Fruit fly (Drosophila melanogaster): ENCODE measurements around the gene CG1958.
A peak's percentile ranks its signal among the peaks of the same experiment; 100 is the strongest.

CG1958 gene

DNA sequence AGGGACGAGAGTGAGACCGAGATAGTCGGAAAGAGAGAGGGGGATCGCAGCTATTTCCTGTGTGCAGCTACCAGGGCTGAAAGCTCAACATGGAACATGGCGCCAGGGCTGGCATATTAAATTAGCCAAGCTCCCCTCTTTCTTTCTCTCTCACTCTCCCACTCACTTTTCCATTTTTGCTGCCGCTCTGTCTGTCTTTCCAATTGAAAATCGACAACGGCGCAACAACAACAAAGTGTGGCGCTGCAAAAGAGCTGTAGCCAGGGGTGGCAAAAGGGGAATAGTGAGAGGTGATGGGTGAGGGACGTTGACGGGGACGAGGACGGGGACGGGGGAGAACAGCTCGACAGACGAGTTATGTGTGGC is 33.6 kb downstream of the CG1958 start (continued):
- TF ChIP-seq tna (GFP tag; IDR thresholded peaks at IDR 0.05; ENCODE audit: partially characterized antibody): no peak
- TF ChIP-seq ATbp (GFP tag; optimal IDR thresholded peaks at IDR 0.05): no peak
- no peak for TF ChIP-seq Dip2 (GFP tag; IDR thresholded peaks at IDR 0.05)
- TF ChIP-seq gce (GFP tag; IDR thresholded peaks at IDR 0.05): 0 out of 3 replicates have a peak, but pooled peaks have one; percentile 17
- no peak for TF ChIP-seq Tbp (GFP tag; optimal IDR thresholded peaks at IDR 0.05)
- no peak for TF ChIP-seq jigr1 (GFP tag; IDR thresholded peaks at IDR 0.05)
- TF ChIP-seq BEAF-32 (GFP tag; optimal IDR thresholded peaks at IDR 0.05): no peak
- no peak for TF ChIP-seq Fer1 (GFP tag; optimal IDR thresholded peaks at IDR 0.05)
- peak; percentile 19 for TF ChIP-seq Meics (GFP tag; optimal IDR thresholded peaks at IDR 0.05)
- TF ChIP-seq CG6689 (GFP tag; IDR thresholded peaks at IDR 0.05): no peak
- no peak for TF ChIP-seq Bteb2 (GFP tag; optimal IDR thresholded peaks at IDR 0.05)
- no peak for TF ChIP-seq CG2875 (GFP tag; optimal IDR thresholded peaks at IDR 0.05)
- TF ChIP-seq CG6765 (GFP tag; optimal IDR thresholded peaks at IDR 0.05): peak; percentile 23
- no peak for TF ChIP-seq CG2889 (GFP tag; IDR thresholded peaks at IDR 0.05)
- no peak for TF ChIP-seq nerfin-2 (GFP tag; IDR thresholded peaks at IDR 0.05; ENCODE audit: partially characterized antibody)
- no peak for TF ChIP-seq CG12104 (GFP tag; optimal IDR thresholded peaks at IDR 0.05)
- TF ChIP-seq Xbp1 (GFP tag; optimal IDR thresholded peaks at IDR 0.05): no peak
- TF ChIP-seq unc-4 (GFP tag; IDR thresholded peaks at IDR 0.05; ENCODE audit: partially characterized antibody): no peak
- no peak for TF ChIP-seq Dll (GFP tag; IDR thresholded peaks at IDR 0.05; ENCODE audit: partially characterized antibody)
- TF ChIP-seq CG34422 (GFP tag; IDR thresholded peaks at IDR 0.05): 0 out of 3 replicates have a peak, but pooled peaks have one; percentile 7
- no peak for TF ChIP-seq btn (GFP tag; optimal IDR thresholded peaks at IDR 0.05)
- no peak for TF ChIP-seq yki (optimal IDR thresholded peaks at IDR 0.05)
- no peak for TF ChIP-seq gcm2 (GFP tag; optimal IDR thresholded peaks at IDR 0.05)
- no peak for TF ChIP-seq sna (GFP tag; IDR thresholded peaks at IDR 0.05; ENCODE audit: partially characterized antibody)
- TF ChIP-seq corto (GFP tag; optimal IDR thresholded peaks at IDR 0.05): no peak
- TF ChIP-seq CG4404 (GFP tag; IDR thresholded peaks at IDR 0.05): no peak
- TF ChIP-seq pfk (GFP tag; optimal IDR thresholded peaks at IDR 0.05): no peak
- no peak for TF ChIP-seq CG11696 (GFP tag; IDR thresholded peaks at IDR 0.05)
- TF ChIP-seq CG1529 (GFP tag; optimal IDR thresholded peaks at IDR 0.05): no peak
- no peak for TF ChIP-seq Mad (GFP tag; optimal IDR thresholded peaks at IDR 0.05)
- TF ChIP-seq Xrp1 (GFP tag; IDR thresholded peaks at IDR 0.05): 0 out of 2 replicates have a peak, but pooled peaks have one; percentile 8
- TF ChIP-seq ewg (GFP tag; optimal IDR thresholded peaks at IDR 0.05): no peak
- TF ChIP-seq CG4360 (GFP tag; IDR thresholded peaks at IDR 0.05): peak; percentile 90
- TF ChIP-seq CG32767 (GFP tag; IDR thresholded peaks at IDR 0.05): no peak
- no peak for TF ChIP-seq CG8924 (tag; optimal IDR thresholded peaks at IDR 0.05)
- no peak for TF ChIP-seq CG6683 (GFP tag; optimal IDR thresholded peaks at IDR 0.05)
- TF ChIP-seq CG18764 (GFP tag; optimal IDR thresholded peaks at IDR 0.05): no peak
- no peak for TF ChIP-seq shn (GFP tag; optimal IDR thresholded peaks at IDR 0.05)
- TF ChIP-seq CG10979 (tag; optimal IDR thresholded peaks at IDR 0.05): no peak
- TF ChIP-seq bsh (GFP tag; optimal IDR thresholded peaks at IDR 0.05): no peak
- no peak for TF ChIP-seq fru (optimal IDR thresholded peaks at IDR 0.05)
- no peak for TF ChIP-seq sim (GFP tag; IDR thresholded peaks at IDR 0.05)
- no peak for TF ChIP-seq CG6854 (GFP tag; optimal IDR thresholded peaks at IDR 0.05)
- TF ChIP-seq CG18599 (GFP tag; optimal IDR thresholded peaks at IDR 0.05): no peak
- TF ChIP-seq Fer2 (tag; optimal IDR thresholded peaks at IDR 0.05): no peak
- TF ChIP-seq B-H2 (GFP tag; optimal IDR thresholded peaks at IDR 0.05): no peak
- TF ChIP-seq Gug (GFP tag; IDR thresholded peaks at IDR 0.05): 0 out of 4 replicates have a peak, but pooled peaks have one; percentile 3
- TF ChIP-seq Six4 (GFP tag; optimal IDR thresholded peaks at IDR 0.05): no peak
- no peak for TF ChIP-seq Chrac-16 (GFP tag; optimal IDR thresholded peaks at IDR 0.05)
- no peak for TF ChIP-seq cas (GFP tag; IDR thresholded peaks at IDR 0.05)
- no peak for TF ChIP-seq Neu2 (GFP tag; optimal IDR thresholded peaks at IDR 0.05; ENCODE audit: borderline replicate concordance)
- no peak for TF ChIP-seq CG17385 (GFP tag; optimal IDR thresholded peaks at IDR 0.05)
- no peak for TF ChIP-seq h (optimal IDR thresholded peaks at IDR 0.05)

Data from whole organism, embryonic.